Worm (Caenorhabditis elegans) whole organism, dauer: ENCODE data around the gene sorb-1.

Experiments
- unc-62 ChIP-seq: sonication (generic microtip); optimal IDR thresholded peaks from 2 replicates; lab custom pipeline; 2017; ENCODE audit warnings: missing biosample characterization, missing genetic modification reagents, missing genetic modification characterization

Gene sorb-1

DNA sequence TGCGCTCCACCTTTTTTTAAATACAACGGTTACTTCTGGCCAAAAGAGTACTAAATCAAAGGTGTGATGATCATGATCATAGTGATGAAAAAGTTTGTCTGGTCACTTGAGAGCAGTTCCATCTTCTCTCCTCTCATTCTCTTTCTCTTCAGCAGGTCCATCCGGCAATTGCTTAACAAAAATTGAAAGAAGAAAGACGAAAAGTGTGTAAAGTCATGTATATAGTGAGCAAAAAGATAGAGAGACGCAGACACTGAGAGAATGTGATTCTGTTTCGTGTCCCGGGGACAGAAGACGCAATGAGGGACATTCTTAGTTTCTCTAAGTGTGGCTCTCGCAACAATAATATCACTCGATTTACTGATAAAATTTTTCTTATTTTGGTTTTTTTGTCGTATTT is 1.3 kb upstream of the sorb-1 start:
- TF ChIP-seq unc-62 = no peak

DNA sequence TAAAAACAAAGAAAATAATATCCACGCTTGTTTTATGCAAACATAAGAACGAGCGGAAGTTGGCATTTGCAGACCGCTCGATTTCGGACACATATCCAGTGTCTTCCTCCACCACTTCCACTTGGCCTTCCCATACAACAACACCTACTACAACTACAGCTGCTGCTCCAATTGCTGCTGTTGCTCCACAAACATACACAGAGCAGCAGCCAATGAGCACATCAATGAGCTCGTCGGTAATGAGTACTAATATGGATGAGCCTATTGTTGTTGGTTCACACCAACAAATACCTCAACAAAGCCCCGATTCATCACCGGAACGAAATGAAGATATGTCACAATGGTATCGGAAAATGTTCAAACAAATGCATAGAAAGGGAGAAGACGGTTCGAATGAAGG is 5.5 kb downstream of the sorb-1 start:
- TF ChIP-seq unc-62 = no peak

DNA sequence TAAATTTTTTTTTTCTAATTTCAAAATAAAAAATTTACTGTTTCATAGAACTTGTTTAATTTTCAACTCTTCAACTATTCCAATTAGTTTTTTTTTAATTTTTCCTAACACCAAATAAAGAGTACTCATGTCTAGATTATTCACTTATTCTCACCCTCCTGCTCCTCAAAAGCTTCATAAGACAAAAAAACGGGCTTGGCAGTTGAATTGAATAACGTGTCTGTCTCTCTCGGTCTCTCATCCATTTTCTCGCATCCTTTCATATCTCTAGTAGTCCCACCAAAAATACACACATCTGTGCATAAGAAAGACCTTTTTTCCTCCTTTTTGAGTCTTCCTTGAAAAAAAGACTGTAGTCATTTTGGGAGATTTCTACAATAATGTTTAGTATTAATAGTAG is 13.3 kb downstream of the sorb-1 start:
- no peak for TF ChIP-seq unc-62

DNA sequence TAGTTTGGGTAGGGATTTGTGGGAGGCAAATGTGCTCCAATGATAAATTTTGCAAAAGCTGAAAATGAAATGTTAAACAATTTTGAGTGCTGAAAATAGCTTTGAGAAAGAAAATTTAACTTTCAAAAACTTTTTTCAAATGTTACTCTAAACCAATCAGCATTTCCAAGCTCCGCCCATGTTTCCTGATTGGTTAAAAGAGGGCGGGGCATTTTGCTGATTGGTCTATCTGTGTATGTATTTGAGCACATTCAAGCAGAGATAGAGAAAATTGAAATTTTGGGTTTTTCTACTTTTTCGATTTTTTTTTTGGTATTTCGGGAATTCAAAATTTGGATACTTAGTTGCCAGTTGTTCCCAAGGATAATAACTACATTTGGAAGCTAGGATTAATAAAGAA is 14.6 kb downstream of the sorb-1 start:
- TF ChIP-seq unc-62 = no peak

DNA sequence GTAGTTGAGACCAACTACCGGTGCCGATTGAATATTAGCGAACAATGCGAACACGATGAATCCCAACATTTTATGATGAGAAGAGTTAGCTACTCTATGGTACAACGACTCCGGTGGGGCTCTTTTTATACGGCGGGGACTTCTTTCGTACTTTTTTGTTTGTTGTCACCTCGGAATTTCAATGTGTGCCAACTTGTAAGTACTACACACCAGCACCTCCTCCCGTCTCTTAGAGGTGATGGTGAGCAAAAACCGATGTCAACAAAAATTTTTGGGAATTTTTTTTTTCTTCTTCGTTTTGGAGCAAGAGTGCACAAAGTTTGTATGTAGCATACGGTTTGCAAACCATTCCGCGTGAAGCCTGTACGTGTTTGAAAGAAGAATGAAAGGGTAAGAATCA is 24.4 kb downstream of the sorb-1 start, which contains the start of gene Y45F10D.2:
Gene Y45F10D.2 (minus strand): TSS at position 101 of the 400 bp plus-strand sequence.
- TF ChIP-seq unc-62 = no peak

DNA sequence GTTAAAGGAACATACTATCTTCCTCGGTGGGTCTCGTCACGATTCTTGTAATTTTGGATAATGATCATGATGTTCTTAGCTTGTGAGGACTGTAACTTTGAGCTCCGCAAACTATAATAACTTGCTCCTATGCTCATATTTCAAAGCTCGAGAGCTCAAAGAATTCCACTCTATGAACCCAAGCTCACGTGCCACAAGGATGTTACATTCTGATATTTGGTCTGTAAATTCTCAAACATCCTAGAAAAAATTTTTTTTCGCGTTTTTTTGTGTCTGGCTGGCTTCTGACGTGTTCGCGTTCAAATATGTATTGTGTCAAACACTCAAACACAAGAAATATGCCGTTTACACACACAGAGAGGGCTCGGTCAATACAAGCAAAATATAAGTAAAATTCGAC is 26.0 kb downstream of the sorb-1 start, which contains the start of gene Y45F10D.16:
Gene Y45F10D.16 (plus strand): TSS at position 301 of the 400 bp plus-strand sequence.
- TF ChIP-seq unc-62 = no peak

DNA sequence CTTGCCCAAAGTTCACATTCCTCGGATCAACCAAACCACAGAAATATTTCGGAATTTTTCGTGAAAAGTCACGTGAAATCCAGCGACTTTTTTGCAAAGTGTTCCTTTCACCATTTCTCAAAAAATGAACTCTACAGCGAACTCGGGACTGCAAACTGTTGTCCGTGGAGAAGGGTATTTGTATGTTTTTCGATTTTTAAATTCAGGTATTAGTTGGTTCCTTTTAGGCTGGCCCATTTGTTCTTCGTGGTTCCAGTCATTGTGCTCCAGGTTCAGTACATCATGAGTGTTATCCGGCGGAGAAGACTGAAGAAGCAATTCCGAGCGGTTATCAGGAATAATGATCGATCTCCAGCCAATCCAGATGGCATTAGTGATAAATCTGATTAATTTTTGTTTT is 26.6 kb downstream of the sorb-1 start:
- TF ChIP-seq unc-62 = no peak

DNA sequence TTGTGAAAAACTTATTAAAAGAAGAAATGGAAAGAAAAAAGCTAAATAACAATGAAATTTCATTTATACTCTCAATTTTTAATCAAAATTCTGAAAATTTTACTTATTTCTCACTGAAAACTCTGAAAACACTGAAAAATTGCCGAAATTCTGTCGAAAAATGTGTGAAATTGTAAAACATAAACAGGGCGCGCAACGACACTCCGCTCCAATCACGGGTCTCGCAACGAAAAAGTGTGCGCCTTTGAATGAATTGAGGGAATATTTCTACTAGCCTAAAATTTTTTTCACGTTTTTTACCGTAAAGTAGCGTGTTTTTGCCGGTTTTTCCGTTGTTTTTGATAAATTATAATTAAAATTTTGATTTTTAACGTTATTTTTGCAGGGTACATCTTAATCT is 27.3 kb downstream of the sorb-1 start, which contains the start of gene rpl-18:
Gene rpl-18 (plus strand): TSS at position 386 of the 400 bp plus-strand sequence.
- no peak for TF ChIP-seq unc-62

DNA sequence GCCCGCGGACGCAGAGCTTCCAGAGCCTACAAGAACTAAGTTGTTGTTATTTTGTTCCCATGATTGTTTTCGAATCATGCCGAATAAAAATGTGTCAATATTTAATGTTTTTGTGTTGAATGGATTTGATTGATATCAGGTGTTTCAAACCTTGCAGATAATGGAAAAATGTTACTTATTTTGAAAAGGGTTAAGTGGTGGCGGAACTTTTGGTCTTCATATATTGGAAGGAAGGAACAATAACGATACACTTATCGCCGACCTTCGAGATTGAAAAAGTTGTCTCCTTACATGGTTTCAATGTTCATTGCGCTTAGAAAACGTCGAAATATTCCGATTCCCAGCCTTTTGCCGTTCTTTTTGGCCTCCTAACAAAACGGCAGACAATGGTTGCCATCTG is 28.6 kb downstream of the sorb-1 start, which contains the start of gene gly-10:
Gene gly-10 (plus strand): TSS at position 387 of the 400 bp plus-strand sequence.
- no peak for TF ChIP-seq unc-62

DNA sequence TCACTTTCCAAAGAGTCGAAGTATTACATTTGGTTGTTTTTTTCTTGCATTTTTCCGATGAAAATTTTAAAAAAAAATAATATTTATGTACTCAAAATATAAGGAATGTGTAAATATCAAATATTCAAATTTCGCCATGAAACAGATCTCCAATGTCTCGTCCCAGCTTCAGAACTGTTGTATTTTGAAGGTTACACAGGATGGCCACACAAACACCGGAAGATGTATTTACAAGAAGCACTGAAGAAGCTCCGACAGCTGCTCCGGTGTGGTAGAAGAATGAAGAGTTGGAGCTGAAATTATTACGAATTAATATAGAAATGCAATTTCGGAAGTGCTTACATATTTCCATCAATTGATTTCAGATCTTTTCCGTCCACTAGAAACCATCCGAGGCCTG is 32.2 kb downstream of the sorb-1 start:
- TF ChIP-seq unc-62 = no peak

DNA sequence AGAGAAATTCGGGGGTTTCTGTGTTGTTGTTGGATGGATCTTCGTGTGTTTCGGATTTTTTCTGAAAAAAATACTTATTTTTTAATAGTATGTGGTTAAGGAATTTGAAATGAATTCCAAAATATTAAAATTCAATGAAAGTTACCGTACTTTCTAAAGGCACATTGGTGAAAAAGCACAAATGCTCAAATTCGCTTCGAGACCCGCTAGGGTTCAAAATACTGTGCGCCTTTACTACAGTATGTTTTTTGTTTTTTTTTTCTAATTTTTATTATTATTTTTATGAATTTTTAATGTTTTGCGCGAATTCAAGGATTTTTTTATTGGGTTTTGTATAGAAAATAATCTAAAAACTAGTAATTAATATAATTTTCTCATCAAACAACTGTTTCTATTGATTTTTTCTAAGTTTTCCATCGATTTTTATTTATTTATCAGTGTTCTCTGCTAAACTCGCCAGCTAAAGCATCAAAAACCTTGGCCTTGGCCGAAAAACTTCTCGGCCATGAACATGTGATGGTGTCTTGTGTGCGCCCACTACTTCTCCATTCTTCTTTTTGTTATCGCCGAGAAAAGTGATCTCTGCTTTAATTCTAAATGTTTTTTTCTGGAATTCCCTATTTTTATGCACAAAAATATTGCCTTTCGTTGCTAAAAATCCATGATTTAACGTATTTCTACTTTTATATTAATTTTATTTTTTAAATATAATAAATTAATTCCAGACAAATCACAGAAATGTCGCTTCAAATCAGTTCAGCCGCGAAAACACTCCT is 33.3 kb downstream of the sorb-1 start, which contains the start of gene iscu-1:
Gene iscu-1 (plus strand): TSS at position 726 of the 776 bp plus-strand sequence.
- TF ChIP-seq unc-62 = no peak

DNA sequence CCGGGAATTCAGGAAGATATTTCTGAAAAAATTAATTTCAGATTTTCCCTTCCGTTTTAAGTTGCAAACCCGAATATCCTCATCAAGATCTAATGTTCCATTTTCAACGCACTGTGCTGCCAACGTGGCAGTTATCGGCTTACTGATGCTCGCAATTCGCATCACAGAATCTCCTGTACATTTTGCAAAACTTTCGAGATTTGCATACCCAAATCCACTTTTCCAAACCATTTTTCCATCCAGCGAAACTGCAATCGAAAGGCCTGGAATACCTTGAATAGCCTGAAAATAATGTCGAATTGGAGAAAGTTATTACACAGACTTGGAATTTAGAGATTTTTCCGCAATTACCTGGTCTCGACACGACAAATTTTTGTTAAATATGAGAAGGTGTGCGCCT is 34.6 kb downstream of the sorb-1 start:
- no peak for TF ChIP-seq unc-62

DNA sequence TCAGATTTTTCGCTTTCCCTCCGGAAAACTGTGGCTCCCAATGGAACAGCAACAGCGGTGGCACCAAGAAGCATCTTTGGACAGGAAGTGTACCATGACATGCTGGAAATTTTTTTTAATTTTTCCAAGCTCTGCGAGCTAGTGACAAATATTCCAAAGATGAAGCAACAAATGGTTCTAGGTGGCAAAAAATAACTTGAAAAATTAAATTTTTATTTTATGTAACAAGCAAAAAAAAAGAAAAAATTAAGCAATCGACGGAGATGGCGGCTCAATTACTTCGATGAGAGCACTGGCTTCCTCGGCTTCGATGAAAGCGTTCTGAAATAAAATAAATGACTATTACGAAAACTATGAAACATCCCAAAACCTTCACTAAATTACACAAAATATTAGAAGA is 35.4 kb downstream of the sorb-1 start, which contains the start of gene lact-9:
Gene lact-9 (minus strand): TSS at position 101 of the 400 bp plus-strand sequence.
- no peak for TF ChIP-seq unc-62

DNA sequence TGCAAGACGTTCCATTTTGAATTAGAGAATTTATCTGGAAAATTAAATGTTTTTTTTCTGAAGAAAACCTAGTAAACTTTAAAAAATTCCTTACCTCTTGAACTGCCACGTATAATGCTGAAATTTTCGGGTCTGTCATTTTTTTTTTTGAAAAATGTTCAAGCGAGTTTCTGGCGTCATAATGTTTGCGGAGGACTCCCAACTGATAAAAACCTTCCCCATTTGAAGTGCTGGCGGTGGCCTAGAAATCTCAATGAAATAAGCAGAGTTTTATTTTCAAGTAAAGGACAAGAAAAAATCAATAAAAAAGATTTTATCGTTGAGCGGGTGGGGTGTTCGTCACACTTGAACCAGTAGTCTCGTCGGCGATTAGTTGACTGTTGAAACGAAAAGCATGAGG is 36.6 kb downstream of the sorb-1 start, which contains the start of gene icap-1:
Gene icap-1 (minus strand): TSS at position 272 of the 400 bp plus-strand sequence.
- TF ChIP-seq unc-62 = no peak

DNA sequence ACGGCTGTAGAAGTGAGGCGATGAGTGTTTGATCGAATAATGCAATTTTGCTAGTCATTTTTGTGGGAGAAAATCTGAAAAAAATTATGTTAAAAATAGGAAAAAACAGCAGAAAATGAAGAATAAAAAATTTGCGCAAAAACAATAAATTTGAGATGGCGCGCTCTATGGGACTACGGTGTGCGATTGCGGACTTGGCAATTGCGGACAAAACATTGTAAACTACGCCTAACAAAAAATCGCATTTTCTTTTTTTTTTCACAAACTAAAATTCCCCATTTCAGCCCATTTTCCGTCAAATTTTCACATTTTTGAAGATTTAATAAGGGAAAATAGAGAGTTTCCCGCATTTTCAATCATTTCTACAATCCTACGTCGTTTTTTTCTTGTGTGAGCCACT is 38.5 kb downstream of the sorb-1 start, which contains the start of the genes sas-6 and Y45F10D.7:
Gene sas-6 (minus strand): TSS at position 80 of the 400 bp plus-strand sequence.
Gene Y45F10D.7 (plus strand): TSS at position 256 of the 400 bp plus-strand sequence.
- TF ChIP-seq unc-62 = no peak

DNA sequence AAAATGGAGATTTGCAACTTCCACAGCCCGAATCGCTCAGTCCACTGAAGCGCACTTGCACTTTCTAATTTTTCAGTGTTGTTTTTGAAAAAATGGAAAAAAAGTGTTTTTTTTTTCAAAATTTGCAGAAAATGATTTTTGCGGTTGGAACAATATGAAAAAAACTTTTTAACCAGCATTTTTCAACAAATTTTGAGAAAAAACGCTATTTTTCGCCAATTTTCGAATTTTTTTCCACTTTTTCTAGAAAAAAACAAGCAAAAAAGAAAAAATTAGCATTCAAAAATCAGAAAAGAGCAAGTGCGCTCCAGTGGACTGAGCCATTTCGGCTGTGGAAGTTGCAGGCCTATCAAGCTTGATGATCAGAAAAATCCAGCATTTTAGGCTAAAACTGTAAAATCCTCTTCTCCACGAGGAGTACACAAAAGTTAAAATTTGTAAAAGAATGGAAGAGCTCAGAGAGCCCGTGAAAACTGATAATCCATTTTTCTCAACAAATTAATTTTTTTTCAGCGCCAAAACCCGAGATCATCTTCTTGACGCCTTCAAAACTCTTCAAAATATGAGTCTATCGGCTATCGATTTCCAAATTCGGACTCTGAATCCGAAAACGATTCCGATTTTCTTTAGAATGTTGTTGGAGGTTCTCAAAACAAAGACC is 45.2 kb downstream of the sorb-1 start:
- no peak for TF ChIP-seq unc-62

DNA sequence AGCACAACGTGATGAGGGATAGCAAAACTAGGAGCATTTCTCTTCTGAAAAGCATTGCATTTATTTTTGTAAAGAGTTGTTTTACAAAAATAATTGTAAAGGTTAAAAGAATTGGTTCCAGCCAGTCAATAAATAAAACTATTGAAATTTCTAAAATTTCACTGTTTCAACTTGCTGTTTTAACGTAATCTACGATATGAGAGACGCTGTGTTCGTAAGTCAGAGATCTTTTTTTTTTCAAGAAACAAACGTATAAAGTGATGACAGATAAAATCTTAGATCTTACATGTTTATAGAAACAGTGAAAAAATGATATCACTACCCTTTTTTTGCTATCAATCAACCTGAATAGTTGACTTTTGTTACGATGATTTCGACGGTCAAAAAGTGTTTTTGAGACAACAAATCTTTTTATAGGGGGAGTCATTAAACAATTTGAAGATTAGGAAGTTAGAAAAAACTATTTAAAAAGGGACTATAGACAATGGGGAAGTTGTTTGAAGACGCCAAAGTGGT is 47.8 kb downstream of the sorb-1 start, which contains the start of gene Y45F10D.6:
Gene Y45F10D.6 (minus strand): TSS at position 51 of the 516 bp plus-strand sequence.
- no peak for TF ChIP-seq unc-62
